Worm (Caenorhabditis elegans): Measurements from ENCODE around the gene Y82E9BR.17.

- TF ChIP-seq nhr-76 (tag; optimal IDR thresholded peaks at IDR 0.05): no peak
- no peak for TF ChIP-seq skn-1 (tag; optimal IDR thresholded peaks at IDR 0.05)
- no peak for TF ChIP-seq nhr-23 (tag; optimal IDR thresholded peaks at IDR 0.05)
- no peak for TF ChIP-seq ztf-11 (tag; optimal IDR thresholded peaks at IDR 0.05)
- no peak for TF ChIP-seq ama-1 (optimal IDR thresholded peaks at IDR 0.05)
- no peak for TF ChIP-seq nhr-11 (tag; optimal IDR thresholded peaks at IDR 0.05)
- TF ChIP-seq zag-1 (tag; optimal IDR thresholded peaks at IDR 0.05): no peak
- TF ChIP-seq jun-1 (tag; optimal IDR thresholded peaks at IDR 0.05): no peak
- TF ChIP-seq nhr-12 (tag; optimal IDR thresholded peaks at IDR 0.05): no peak
- TF ChIP-seq unc-62 (GFP tag; optimal IDR thresholded peaks at IDR 0.05): no peak
- no peak for TF ChIP-seq fkh-10 (GFP tag; optimal IDR thresholded peaks at IDR 0.05)
Observed at ce11 chrIII:1428448-1428847, 27.1 kb downstream of the Y82E9BR.17 start.
